Fruit fly (Drosophila melanogaster) whole organism: ENCODE data around the gene fit.

ENCODE experiments used
- CG8478 ChIP-seq: fragments of >200 bp; optimal IDR thresholded peaks from 2 replicates; lab custom pipeline; 2018; ENCODE audit warnings: inconsistent platforms
- Dll ChIP-seq: fragments of >200 bp; optimal IDR thresholded peaks from 2 replicates; lab custom pipeline; 2017
- EcR ChIP-seq, 2 experiments: fragments of >200 bp; optimal IDR thresholded peaks; 2 replicates each; lab custom pipeline; 2017; ENCODE audit warnings: missing biosample characterization in 2 of 2, missing genetic modification characterization in 2 of 2, missing genetic modification reagents in 2 of 2
- pan ChIP-seq: fragments of >200 bp; optimal IDR thresholded peaks from 2 replicates; lab custom pipeline; 2017
- psq ChIP-seq: fragments of >200 bp; optimal IDR thresholded peaks from 2 replicates; lab custom pipeline; 2017
- usp ChIP-seq: fragments of >200 bp; optimal IDR thresholded peaks from 2 replicates; lab custom pipeline; 2017; ENCODE audit warnings: missing biosample characterization, missing genetic modification characterization, mixed read lengths

The fit gene

DNA sequence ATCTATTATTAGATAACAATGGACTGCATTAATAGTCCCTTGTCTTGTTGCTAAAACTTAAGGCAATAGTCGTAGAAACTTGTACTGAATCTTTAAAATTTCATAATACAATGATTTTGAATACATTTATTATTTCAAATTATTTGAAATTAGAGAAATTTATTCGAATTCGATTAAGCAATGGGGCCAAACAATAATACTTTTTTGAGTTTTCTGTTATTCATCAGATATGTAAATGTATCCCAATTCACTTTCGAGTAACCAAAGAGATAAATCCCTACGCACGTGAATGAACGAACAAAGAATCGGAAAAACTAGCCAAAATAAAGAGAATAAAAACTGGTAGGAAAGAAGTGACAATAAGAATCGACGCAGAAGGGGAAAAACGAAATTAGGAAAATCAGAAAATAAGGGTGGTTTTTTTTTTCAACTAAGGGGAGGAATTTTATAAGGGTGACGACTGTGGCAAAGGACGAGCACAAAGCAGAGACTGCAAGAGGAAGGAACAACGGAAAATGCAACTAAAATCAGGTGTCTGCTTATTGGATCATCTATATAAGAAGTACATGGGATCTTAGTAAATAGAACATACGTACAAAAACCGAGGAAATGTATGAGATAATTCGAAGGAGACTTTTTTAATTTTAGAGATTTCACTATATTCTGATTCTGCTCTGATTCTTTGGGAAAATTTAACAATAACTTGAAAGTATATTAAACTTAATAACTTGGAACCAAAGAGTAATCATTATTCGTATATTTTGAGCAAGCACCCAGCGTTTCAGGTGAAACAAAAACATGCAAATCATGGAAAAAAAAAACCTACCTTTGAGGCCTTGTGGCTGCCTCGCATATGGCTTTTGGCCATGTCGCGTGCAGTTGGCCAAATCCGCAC lies 29.4 kb downstream of the fit start:
- TF ChIP-seq usp (GFP tag; lab: Kevin White, UChicago), result no peak
- TF ChIP-seq Dll (lab: Kevin White, UChicago), result no peak
- TF ChIP-seq CG8478 (lab: Kevin White, UChicago), result no peak
- TF ChIP-seq psq (lab: Kevin White, UChicago), result no peak
- TF ChIP-seq EcR (GFP tag; optimal IDR thresholded peaks at IDR 0.05; lab: Kevin White, UChicago), result no peak
- TF ChIP-seq pan (lab: Kevin White, UChicago), result no peak

DNA sequence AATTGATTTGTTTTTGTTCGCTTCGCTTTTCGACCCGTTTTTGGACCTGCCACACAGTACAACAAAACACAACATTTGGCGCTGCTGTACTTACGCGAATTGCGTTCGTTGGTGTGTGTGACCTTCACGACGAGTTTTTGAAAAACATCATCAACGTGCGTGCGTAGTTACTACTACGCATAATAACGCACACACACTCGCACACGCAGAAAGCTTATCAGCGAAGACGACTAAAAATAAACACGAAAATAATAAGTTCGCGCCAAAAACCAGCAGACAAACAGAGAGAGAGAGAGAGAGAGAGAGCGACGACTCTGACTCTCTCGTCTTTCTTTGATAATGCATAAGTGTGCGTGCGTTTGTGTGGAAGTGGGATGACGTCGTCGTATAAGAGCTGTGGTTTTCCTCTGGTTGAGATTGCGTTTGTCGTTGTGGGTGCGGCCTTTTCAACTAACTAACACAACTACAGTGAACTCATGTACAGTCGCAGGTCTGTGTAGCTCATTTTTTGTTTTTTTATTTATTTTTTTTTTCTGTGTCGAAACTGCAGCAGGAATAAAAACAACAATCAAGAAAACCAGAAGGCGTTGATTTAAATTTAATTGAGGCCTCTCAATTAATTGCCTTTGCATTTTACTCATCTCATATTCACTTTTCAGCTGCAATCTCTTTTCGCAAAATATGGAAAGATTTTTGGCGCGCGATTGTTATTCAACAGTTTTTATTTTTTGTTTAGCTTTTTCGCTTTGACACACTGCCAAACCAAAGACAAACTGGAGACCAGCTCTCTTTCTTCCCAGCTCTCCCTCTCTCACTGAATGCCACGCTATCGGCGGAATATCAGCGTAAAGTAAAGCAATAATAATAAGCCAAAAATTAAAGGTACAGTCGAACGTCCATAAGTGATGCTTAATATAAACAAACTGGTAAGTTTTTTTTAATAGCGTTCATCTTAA lies 30.4 kb downstream of the fit start:
- TF ChIP-seq usp (GFP tag; lab: Kevin White, UChicago), result no peak
- no peak for TF ChIP-seq pan (lab: Kevin White, UChicago)
- TF ChIP-seq CG8478 (lab: Kevin White, UChicago), result peak; percentile 31

DNA sequence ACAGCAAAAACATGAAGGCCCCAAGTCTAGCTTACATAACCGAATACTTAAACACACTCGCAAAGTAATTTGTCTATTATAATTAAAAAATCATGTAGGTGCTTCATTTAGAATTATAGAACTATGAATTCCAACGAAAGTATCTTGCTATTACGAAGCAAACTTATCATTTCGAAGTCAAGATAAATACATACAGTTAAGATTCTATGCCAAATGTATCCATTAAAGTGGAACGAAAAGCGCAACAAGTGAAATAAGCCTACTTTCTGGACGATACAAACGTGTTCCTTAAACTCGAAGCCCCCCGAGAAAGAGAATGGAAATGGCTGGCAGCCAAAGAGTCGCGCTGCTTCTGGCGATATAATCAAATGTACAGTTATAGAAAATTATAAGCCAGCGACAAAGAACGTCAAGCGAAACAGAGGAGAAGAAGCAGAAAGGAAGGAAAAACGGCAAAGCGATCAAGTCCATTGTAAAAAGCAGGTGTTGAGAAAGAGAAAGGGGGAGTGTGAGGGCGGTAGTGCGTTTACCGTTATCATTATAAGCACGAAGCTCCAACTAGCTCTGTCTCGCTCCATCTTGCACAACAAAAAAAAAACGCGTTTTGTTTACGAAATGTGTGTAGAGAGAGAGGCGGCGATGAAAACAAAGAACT lies 31.5 kb downstream of the fit start:
- no peak for TF ChIP-seq CG8478 (lab: Kevin White, UChicago)
- TF ChIP-seq pan (lab: Kevin White, UChicago), result no peak
- TF ChIP-seq EcR (GFP tag; optimal IDR thresholded peaks at IDR 0.05; lab: Kevin White, UChicago), result no peak
- TF ChIP-seq usp (GFP tag; lab: Kevin White, UChicago), result no peak
- no peak for TF ChIP-seq psq (lab: Kevin White, UChicago)
- TF ChIP-seq Dll (lab: Kevin White, UChicago), result no peak

DNA sequence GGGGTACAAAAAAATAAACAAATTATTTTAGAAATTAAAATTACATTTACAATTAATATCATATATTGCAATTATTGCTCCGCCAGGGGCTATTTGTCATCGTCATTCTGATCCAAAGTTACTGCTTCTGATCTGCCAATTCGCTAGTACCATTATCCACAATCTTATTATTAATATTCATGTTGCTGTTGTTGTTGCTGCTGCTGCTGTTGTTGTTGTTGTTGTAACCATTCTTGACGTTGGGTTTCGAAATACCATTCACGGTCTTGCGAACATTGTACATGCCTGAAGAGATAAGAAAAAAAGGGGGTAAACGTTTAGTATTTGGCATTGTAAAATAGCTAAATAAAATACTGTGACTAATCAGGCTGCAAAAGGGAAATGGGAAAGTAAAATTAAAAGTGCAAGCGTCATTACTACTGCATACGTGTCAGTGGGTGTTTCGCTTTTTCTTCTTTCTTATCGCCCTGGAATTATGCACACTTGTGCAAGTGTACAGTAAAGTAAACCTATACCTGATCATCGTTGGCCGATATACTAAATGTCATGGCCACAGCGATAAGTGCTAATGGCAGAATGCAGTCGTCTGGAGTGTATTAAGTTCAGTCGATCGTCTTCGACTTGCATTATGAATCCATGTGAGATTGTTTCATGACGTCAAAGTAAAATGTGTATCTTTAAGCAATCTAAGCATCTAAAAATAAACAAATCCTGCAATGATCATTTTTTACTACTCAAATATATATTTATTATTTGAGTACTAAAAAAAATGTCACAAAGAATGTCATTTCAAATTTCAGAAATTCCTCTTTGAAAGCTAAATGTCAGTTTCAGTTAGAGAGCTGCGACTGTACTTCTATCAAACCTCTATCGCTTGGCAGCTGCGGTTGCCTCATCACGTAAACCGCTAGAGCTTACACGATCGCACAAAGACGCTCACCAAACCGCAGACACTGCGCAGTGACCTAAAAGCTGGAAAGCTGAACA lies 32.4 kb downstream of the fit start:
- TF ChIP-seq CG8478 (lab: Kevin White, UChicago), result no peak
- no peak for TF ChIP-seq Dll (lab: Kevin White, UChicago)
- TF ChIP-seq EcR (GFP tag; optimal IDR thresholded peaks at IDR 0.05; lab: Kevin White, UChicago), result no peak
- TF ChIP-seq usp (GFP tag; lab: Kevin White, UChicago), result no peak
- no peak for TF ChIP-seq pan (lab: Kevin White, UChicago)
- no peak for TF ChIP-seq psq (lab: Kevin White, UChicago)

DNA sequence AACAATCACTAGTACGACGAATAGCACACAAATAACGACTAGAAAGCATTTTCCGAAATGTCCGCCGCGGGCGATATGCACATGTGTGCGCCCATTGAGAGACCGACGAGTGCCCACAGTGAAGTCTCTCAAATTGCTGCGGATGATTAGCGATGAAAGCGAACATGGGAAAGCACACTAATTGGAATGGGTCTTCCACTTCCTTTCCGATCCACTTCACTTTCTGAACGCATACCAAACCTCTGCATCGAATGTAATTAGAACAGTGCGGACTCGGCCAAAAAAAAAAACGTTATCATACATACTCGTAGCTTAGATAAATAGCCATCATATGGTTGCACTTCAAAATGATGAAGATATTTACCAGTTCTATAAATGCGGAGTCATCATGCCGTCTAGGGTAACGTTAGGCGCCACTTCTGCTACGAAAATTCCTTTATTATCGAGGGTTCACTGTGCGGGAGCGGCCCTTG lies 34.2 kb downstream of the fit start:
- TF ChIP-seq pan (lab: Kevin White, UChicago), result no peak
- no peak for TF ChIP-seq usp (GFP tag; lab: Kevin White, UChicago)
- TF ChIP-seq psq (lab: Kevin White, UChicago), result no peak
- no peak for TF ChIP-seq EcR (GFP tag; optimal IDR thresholded peaks at IDR 0.05; lab: Kevin White, UChicago)
- TF ChIP-seq Dll (lab: Kevin White, UChicago), result no peak
- TF ChIP-seq CG8478 (lab: Kevin White, UChicago), result no peak

DNA sequence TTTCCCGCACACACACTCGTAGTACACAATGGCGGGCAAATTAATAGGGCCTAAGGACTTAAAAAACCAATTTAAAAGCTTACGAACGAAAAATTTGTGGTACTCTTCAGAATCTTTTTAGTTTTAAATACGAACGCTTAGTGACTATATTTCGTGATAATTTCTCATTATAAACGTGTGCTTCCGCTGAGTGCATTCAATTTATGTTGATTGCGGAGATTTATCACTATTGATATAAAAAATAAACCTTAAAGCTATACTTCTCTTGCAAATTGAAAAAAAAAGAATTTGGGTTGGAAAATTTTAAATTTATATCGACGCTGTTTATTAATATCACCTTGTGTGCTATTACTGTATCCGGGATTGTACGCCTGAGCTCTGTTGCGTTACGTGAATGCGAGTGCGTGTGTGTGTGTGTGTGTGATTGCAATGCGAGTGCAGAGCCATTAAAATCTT lies 35.2 kb downstream of the fit start:
- TF ChIP-seq psq (lab: Kevin White, UChicago), result no peak
- no peak for TF ChIP-seq EcR (GFP tag; optimal IDR thresholded peaks at IDR 0.05; lab: Kevin White, UChicago)
- TF ChIP-seq Dll (lab: Kevin White, UChicago), result no peak
- no peak for TF ChIP-seq usp (GFP tag; lab: Kevin White, UChicago)

DNA sequence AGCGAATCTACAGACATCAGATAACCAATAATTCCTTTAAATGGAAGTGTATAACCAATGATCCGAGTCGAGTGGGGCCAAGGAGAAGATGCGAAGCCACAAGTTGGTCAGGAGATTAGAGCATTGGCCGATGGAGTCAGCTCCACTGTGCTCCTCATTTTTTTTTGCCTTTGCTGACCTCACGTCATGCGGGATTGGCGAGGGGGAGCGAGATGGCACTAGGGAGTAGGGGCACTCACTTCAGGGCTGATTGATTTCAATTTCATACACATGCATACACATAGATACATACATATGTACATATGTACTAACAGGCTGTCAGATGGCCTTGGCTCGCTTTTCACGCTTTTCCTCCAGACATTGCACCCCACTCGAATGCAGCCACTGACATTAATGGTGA lies 36.0 kb downstream of the fit start:
- no peak for TF ChIP-seq CG8478 (lab: Kevin White, UChicago)
- no peak for TF ChIP-seq EcR (GFP tag; optimal IDR thresholded peaks at IDR 0.05; lab: Kevin White, UChicago)
- TF ChIP-seq Dll (lab: Kevin White, UChicago), result no peak
- no peak for TF ChIP-seq usp (GFP tag; lab: Kevin White, UChicago)
- TF ChIP-seq psq (lab: Kevin White, UChicago), result no peak
- no peak for TF ChIP-seq pan (lab: Kevin White, UChicago)

DNA sequence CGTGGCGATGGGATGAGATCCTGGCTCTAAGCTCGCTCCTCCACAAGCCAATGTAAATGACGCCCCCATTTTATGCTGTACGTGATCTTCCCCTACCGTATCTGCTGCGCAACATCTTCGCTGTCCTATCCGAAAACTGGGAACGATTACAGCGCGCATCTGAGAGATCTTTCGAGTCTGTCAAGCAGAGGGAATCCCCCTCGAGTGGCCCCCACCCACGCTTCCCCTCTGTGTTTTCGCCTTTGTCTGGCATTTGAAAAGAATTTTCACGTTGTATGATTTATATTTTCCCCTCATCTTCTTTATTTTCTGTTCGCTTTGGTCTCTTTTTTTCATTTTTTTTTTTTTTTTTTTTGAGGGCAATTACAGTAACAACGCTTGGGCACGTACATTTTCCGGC lies 36.8 kb downstream of the fit start:
- no peak for TF ChIP-seq psq (lab: Kevin White, UChicago)
- TF ChIP-seq Dll (lab: Kevin White, UChicago), result no peak
- no peak for TF ChIP-seq usp (GFP tag; lab: Kevin White, UChicago)
- no peak for TF ChIP-seq CG8478 (lab: Kevin White, UChicago)
- TF ChIP-seq pan (lab: Kevin White, UChicago), result no peak
- TF ChIP-seq EcR (GFP tag; optimal IDR thresholded peaks at IDR 0.05; lab: Kevin White, UChicago), result no peak

DNA sequence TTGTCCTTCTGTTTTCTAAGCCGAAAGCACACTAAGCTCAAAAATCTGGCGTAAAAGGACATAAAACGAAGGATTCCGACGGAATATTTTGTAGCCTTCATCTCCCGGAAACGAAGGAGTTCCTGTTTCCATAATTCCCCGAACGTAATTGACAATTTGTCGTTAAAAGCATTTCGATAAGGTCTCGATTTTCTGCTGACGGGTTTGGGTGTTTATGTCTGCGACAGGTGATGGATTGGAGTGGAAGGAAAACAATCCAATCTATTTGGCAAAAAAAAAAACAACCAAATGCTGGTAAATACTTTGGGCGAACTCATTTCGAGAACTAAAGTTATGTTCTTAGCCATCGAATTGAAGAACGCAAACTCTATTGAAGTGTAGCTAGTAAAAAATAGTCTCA lies 37.7 kb downstream of the fit start, which contains the start of gene Gr93d:
Gene Gr93d (minus strand): TSS at position 101 of the 400 bp plus-strand sequence.
- TF ChIP-seq usp (GFP tag; lab: Kevin White, UChicago) (no peak), EcR (GFP tag; optimal IDR thresholded peaks at IDR 0.05; lab: Kevin White, UChicago) (no peak), psq (lab: Kevin White, UChicago) (no peak), CG8478 (lab: Kevin White, UChicago) (no peak), Dll (lab: Kevin White, UChicago) (no peak), pan (lab: Kevin White, UChicago) (no peak)
